Worm (Caenorhabditis elegans) whole organism, early embryonic: ENCODE data around the gene wdr-37.

Experiments
- B0310.2 ChIP-seq: sonication (generic microtip); optimal IDR thresholded peaks from 2 replicates; lab custom pipeline; 2016; ENCODE audit warnings: mild to moderate bottlenecking, missing genetic modification characterization, missing compliant biosample characterization
- ama-1 ChIP-seq: fragments of 150-350 bp; optimal IDR thresholded peaks from 2 replicates; lab custom pipeline; 2014
- flt-1 ChIP-seq: fragments of 200-800 bp; sonication (Bioruptor generic); IDR thresholded peaks from 2 replicates; pipeline ENCODE4 v1.3.6; 2022; ENCODE audit warnings: missing genetic modification characterization, missing compliant biosample characterization
- hmg-4 ChIP-seq: fragments of 200-800 bp; sonication (Bioruptor generic); optimal IDR thresholded peaks from 2 replicates; lab custom pipeline; 2018; ENCODE audit warnings: mild to moderate bottlenecking, missing genetic modification characterization, missing compliant biosample characterization
- hnd-1 ChIP-seq: sonication (generic microtip); optimal IDR thresholded peaks from 2 replicates; lab custom pipeline; 2016; ENCODE audit warnings: missing genetic modification characterization, missing compliant biosample characterization
- tbx-37 ChIP-seq: fragments of 200-800 bp; sonication (Bioruptor generic); conservative IDR thresholded peaks from 2 replicates; pipeline ENCODE4 v1.3.6; 2022; ENCODE audit warnings: missing genetic modification reagents, missing genetic modification characterization, missing compliant biosample characterization

ce11 chrIII:5550193-5550592, 49.7 kb downstream of the wdr-37 start:
- TF ChIP-seq ama-1 (lab: Kevin White, UChicago) (no peak), hnd-1 (tag; lab: Kevin White, UChicago) (no peak), B0310.2 (no peak), tbx-37 (GFP tag; lab: Robert Waterston, UW) (no peak), flt-1 (GFP tag; lab: Robert Waterston, UW) (no peak), hmg-4 (no peak)
